Fruit fly (Drosophila melanogaster) whole organism, embryonic: ENCODE results near the gene U2af50.
A peak's percentile ranks its signal among the peaks of the same experiment; 100 is the strongest.

Source experiments
- Adf1 ChIP-seq: fragments of 200-800 bp; sonication (Bioruptor generic); IDR thresholded peaks from 2 replicates; pipeline ENCODE4 v1.3.6; 2022; ENCODE audit warnings: missing biosample characterization, missing genetic modification characterization
- Awh ChIP-seq: fragments of 200-800 bp; sonication (Bioruptor generic); IDR thresholded peaks from 2 replicates; pipeline ENCODE4, ENCODE4 v1.3.6; 2022; ENCODE audit warnings: missing biosample characterization, missing genetic modification characterization
- CG10462 ChIP-seq: fragments of 200-800 bp; sonication (Bioruptor generic); optimal IDR thresholded peaks from 2 replicates; lab custom pipeline; 2016; ENCODE audit warnings: missing biosample characterization, missing genetic modification characterization
- CG10565 ChIP-seq: fragments of 200-800 bp; sonication (Bioruptor generic); optimal IDR thresholded peaks from 3 replicates; lab custom pipeline; 2016; ENCODE audit warnings: missing biosample characterization, mild to moderate bottlenecking, missing genetic modification characterization
- CG12219 ChIP-seq: fragments of 200-800 bp; sonication (Bioruptor generic); optimal IDR thresholded peaks from 3 replicates; lab custom pipeline; 2018; ENCODE audit warnings: missing biosample characterization, mild to moderate bottlenecking, missing genetic modification characterization
- CG12659 ChIP-seq: fragments of 200-800 bp; sonication (Bioruptor generic); optimal IDR thresholded peaks from 3 replicates; lab custom pipeline; 2017; ENCODE audit warnings: mild to moderate bottlenecking, missing biosample characterization, missing genetic modification reagents, missing genetic modification characterization
- CG13424 ChIP-seq: fragments of 200-800 bp; sonication (Bioruptor generic); optimal IDR thresholded peaks from 2 replicates; lab custom pipeline; 2019; ENCODE audit warnings: missing biosample characterization, mild to moderate bottlenecking, missing genetic modification characterization, moderate library complexity
- CG13894 ChIP-seq: fragments of 200-800 bp; sonication (Bioruptor generic); optimal IDR thresholded peaks from 3 replicates; lab custom pipeline; 2018; ENCODE audit warnings: missing biosample characterization, mild to moderate bottlenecking, missing genetic modification characterization, moderate library complexity
- CG16813 ChIP-seq: fragments of 200-800 bp; sonication (Bioruptor generic); IDR thresholded peaks from 3 replicates; pipeline ENCODE4 v1.3.6; 2022; ENCODE audit warnings: missing biosample characterization, missing genetic modification characterization; ENCODE audit not compliant: partially characterized antibody
- CG17612 ChIP-seq: fragments of 200-800 bp; sonication (Bioruptor generic); IDR thresholded peaks from 2 replicates; pipeline ENCODE4 v1.3.6; 2022; ENCODE audit warnings: missing biosample characterization, missing genetic modification characterization
- CG1792 ChIP-seq: fragments of 200-800 bp; sonication (Bioruptor generic); optimal IDR thresholded peaks from 2 replicates; lab custom pipeline; 2016; ENCODE audit warnings: missing biosample characterization, missing genetic modification characterization
- CG2120 ChIP-seq: fragments of 200-800 bp; sonication (Bioruptor generic); optimal IDR thresholded peaks from 3 replicates; lab custom pipeline; 2016; ENCODE audit warnings: missing biosample characterization, missing genetic modification characterization
- CG3281 ChIP-seq: fragments of 200-800 bp; sonication (Bioruptor generic); optimal IDR thresholded peaks from 3 replicates; lab custom pipeline; 2017; ENCODE audit warnings: missing biosample characterization, mild to moderate bottlenecking, missing genetic modification characterization
- CG5245 ChIP-seq: fragments of 200-800 bp; sonication (Bioruptor generic); optimal IDR thresholded peaks from 3 replicates; lab custom pipeline; 2016; ENCODE audit warnings: missing biosample characterization, missing genetic modification characterization
- CG7963 ChIP-seq: fragments of 200-800 bp; sonication (Bioruptor generic); IDR thresholded peaks from 3 replicates; pipeline ENCODE4 v1.3.6; 2022; ENCODE audit warnings: missing biosample characterization, missing genetic modification characterization; ENCODE audit not compliant: partially characterized antibody
- CG8924 ChIP-seq: fragments of 200-800 bp; optimal IDR thresholded peaks from 3 replicates; lab custom pipeline; 2019; ENCODE audit warnings: missing biosample characterization, mild to moderate bottlenecking, missing genetic modification characterization, moderate library complexity
- Chrac-16 ChIP-seq: fragments of 200-800 bp; sonication (Bioruptor generic); optimal IDR thresholded peaks from 3 replicates; lab custom pipeline; 2016; ENCODE audit warnings: missing biosample characterization, missing genetic modification characterization
- Doc2 ChIP-seq: fragments of 200-800 bp; sonication (Bioruptor generic); IDR thresholded peaks from 2 replicates; pipeline ENCODE4 v1.3.6; 2022; ENCODE audit warnings: missing biosample characterization, missing genetic modification characterization
- Dp ChIP-seq: fragments of 200-800 bp; sonication (Bioruptor generic); optimal IDR thresholded peaks from 2 replicates; lab custom pipeline; 2018; ENCODE audit warnings: missing biosample characterization, mild to moderate bottlenecking, missing genetic modification characterization, moderate library complexity
- HLH3B ChIP-seq: fragments of 200-800 bp; sonication (Bioruptor generic); IDR thresholded peaks from 2 replicates; pipeline ENCODE4 v1.3.6; 2022; ENCODE audit warnings: missing biosample characterization, missing genetic modification characterization
- Hmr ChIP-seq: fragments of 200-800 bp; sonication (Bioruptor generic); optimal IDR thresholded peaks from 3 replicates; lab custom pipeline; 2017; ENCODE audit warnings: mild to moderate bottlenecking, missing biosample characterization, missing genetic modification reagents, missing genetic modification characterization
- Lpt ChIP-seq: fragments of >200 bp; optimal IDR thresholded peaks from 2 replicates; lab custom pipeline; 2018; ENCODE audit warnings: missing biosample characterization, missing genetic modification characterization
- Meics ChIP-seq: fragments of 200-800 bp; sonication (Bioruptor generic); optimal IDR thresholded peaks from 2 replicates; lab custom pipeline; 2017; ENCODE audit warnings: missing biosample characterization, mild to moderate bottlenecking, missing genetic modification characterization
- Mes4 ChIP-seq: fragments of 200-800 bp; sonication (Bioruptor generic); optimal IDR thresholded peaks from 2 replicates; lab custom pipeline; 2016; ENCODE audit warnings: missing biosample characterization, missing genetic modification characterization
- PHDP ChIP-seq: fragments of 200-800 bp; sonication (Bioruptor generic); optimal IDR thresholded peaks from 3 replicates; lab custom pipeline; 2018; ENCODE audit warnings: missing biosample characterization, mild to moderate bottlenecking, missing genetic modification characterization, moderate library complexity
- Sox100B ChIP-seq: fragments of 200-800 bp; sonication (Bioruptor generic); optimal IDR thresholded peaks from 3 replicates; lab custom pipeline; 2018; ENCODE audit warnings: missing biosample characterization, mild to moderate bottlenecking, missing genetic modification characterization
- Sox102F ChIP-seq: fragments of 200-800 bp; sonication (Bioruptor generic); optimal IDR thresholded peaks from 2 replicates; lab custom pipeline; 2018; ENCODE audit warnings: missing biosample characterization, mild to moderate bottlenecking, missing genetic modification characterization, moderate library complexity
- Xbp1 ChIP-seq: fragments of 200-800 bp; sonication (Bioruptor generic); optimal IDR thresholded peaks from 3 replicates; lab custom pipeline; 2016; ENCODE audit warnings: missing biosample characterization, mild to moderate bottlenecking, missing genetic modification characterization
- ash1 ChIP-seq: fragments of 200-800 bp; sonication (Bioruptor generic); optimal IDR thresholded peaks from 2 replicates; lab custom pipeline; 2018; ENCODE audit warnings: missing biosample characterization, mild to moderate bottlenecking, missing genetic modification characterization
- chif ChIP-seq, 2 experiments: fragments of 200-800 bp; sonication (Bioruptor generic); optimal IDR thresholded peaks; 3 replicates each; lab custom pipeline; 2016; ENCODE audit warnings: missing biosample characterization in 2 of 2, missing genetic modification characterization in 2 of 2
- dan ChIP-seq: fragments of 200-800 bp; sonication (Bioruptor generic); IDR thresholded peaks from 2 replicates; pipeline ENCODE4 v1.3.6; 2022; ENCODE audit warnings: missing biosample characterization, missing genetic modification characterization
- dmrt11E ChIP-seq: fragments of 200-800 bp; sonication (Bioruptor generic); optimal IDR thresholded peaks from 3 replicates; lab custom pipeline; 2018; ENCODE audit warnings: missing biosample characterization, mild to moderate bottlenecking, missing genetic modification characterization, moderate library complexity
- dpn ChIP-seq, 2 experiments: fragments of 200-800 bp; sonication (Bioruptor generic); optimal IDR thresholded peaks; 3 replicates each; lab custom pipeline; 2016; ENCODE audit warnings: missing biosample characterization in 2 of 2, missing genetic modification characterization in 2 of 2
- ems ChIP-seq: fragments of 200-800 bp; sonication (Bioruptor generic); optimal IDR thresholded peaks from 3 replicates; lab custom pipeline; 2016; ENCODE audit warnings: missing biosample characterization, missing genetic modification characterization
- gce ChIP-seq: fragments of 200-800 bp; sonication (Bioruptor generic); IDR thresholded peaks from 3 replicates; pipeline ENCODE4 v1.3.6; 2022; ENCODE audit warnings: missing biosample characterization, missing genetic modification characterization
- insv ChIP-seq, 2 experiments: fragments of 200-800 bp; sonication (Bioruptor generic); optimal IDR thresholded peaks; 3 replicates each; lab custom pipeline; 2016 to 2018; ENCODE audit warnings: missing biosample characterization in 2 of 2, missing genetic modification characterization in 2 of 2
- inv ChIP-seq: fragments of 200-800 bp; sonication (Bioruptor generic); IDR thresholded peaks from 2 replicates; pipeline ENCODE4 v1.3.6; 2022; ENCODE audit warnings: missing biosample characterization, missing genetic modification characterization; ENCODE audit not compliant: partially characterized antibody
- jumu ChIP-seq: fragments of 200-800 bp; sonication (Bioruptor generic); optimal IDR thresholded peaks from 3 replicates; lab custom pipeline; 2016; ENCODE audit warnings: missing biosample characterization, missing genetic modification characterization
- knrl ChIP-seq: fragments of 200-800 bp; sonication (Bioruptor generic); IDR thresholded peaks from 3 replicates; pipeline ENCODE4 v1.3.6; 2022; ENCODE audit warnings: missing biosample characterization, missing genetic modification characterization; ENCODE audit not compliant: partially characterized antibody
- lab ChIP-seq: fragments of 200-800 bp; sonication (Bioruptor generic); optimal IDR thresholded peaks from 3 replicates; lab custom pipeline; 2017; ENCODE audit warnings: missing biosample characterization, missing genetic modification characterization, mild to moderate bottlenecking, moderate library complexity, missing genetic modification reagents
- lmd ChIP-seq: fragments of 200-800 bp; sonication (Bioruptor generic); IDR thresholded peaks from 2 replicates; pipeline ENCODE4 v1.3.6; 2022; ENCODE audit warnings: missing biosample characterization, missing genetic modification characterization
- mam ChIP-seq: fragments of 200-800 bp; sonication (Bioruptor generic); optimal IDR thresholded peaks from 3 replicates; lab custom pipeline; 2016; ENCODE audit warnings: missing biosample characterization, missing genetic modification characterization
- onecut ChIP-seq: fragments of 200-800 bp; sonication (Bioruptor generic); IDR thresholded peaks from 2 replicates; pipeline ENCODE4 v1.3.6; 2022; ENCODE audit warnings: missing biosample characterization, missing genetic modification characterization
- peb ChIP-seq: fragments of 200-800 bp; sonication (Bioruptor generic); IDR thresholded peaks from 2 replicates; pipeline ENCODE4 v1.3.6; 2022; ENCODE audit warnings: missing biosample characterization, missing genetic modification characterization
- row ChIP-seq: fragments of 200-800 bp; sonication (Bioruptor generic); IDR thresholded peaks from 3 replicates; pipeline ENCODE4 v1.3.6; 2022; ENCODE audit warnings: missing biosample characterization, missing genetic modification characterization
- sisA ChIP-seq: fragments of 200-800 bp; sonication (Bioruptor generic); IDR thresholded peaks from 2 replicates; pipeline ENCODE4 v1.3.6; 2022; ENCODE audit warnings: missing biosample characterization, missing genetic modification characterization
- sr ChIP-seq: fragments of 200-800 bp; sonication (Bioruptor generic); IDR thresholded peaks from 3 replicates; pipeline ENCODE4 v1.3.6; 2022; ENCODE audit warnings: missing biosample characterization, missing genetic modification characterization
- tna ChIP-seq: fragments of 200-800 bp; sonication (Bioruptor generic); IDR thresholded peaks from 2 replicates; pipeline ENCODE4 v1.3.6; 2022; ENCODE audit warnings: missing biosample characterization, missing genetic modification characterization; ENCODE audit not compliant: partially characterized antibody
- tx ChIP-seq: fragments of 200-800 bp; sonication (Bioruptor generic); optimal IDR thresholded peaks from 2 replicates; lab custom pipeline; 2016; ENCODE audit warnings: missing biosample characterization, missing genetic modification characterization
- usp ChIP-seq: fragments of >200 bp; optimal IDR thresholded peaks from 2 replicates; lab custom pipeline; 2017; ENCODE audit warnings: missing biosample characterization, missing genetic modification characterization
- zf30C ChIP-seq: fragments of 200-800 bp; sonication (Bioruptor generic); optimal IDR thresholded peaks from 3 replicates; lab custom pipeline; 2018; ENCODE audit warnings: missing biosample characterization, mild to moderate bottlenecking, missing genetic modification characterization

Gene U2af50

DNA sequence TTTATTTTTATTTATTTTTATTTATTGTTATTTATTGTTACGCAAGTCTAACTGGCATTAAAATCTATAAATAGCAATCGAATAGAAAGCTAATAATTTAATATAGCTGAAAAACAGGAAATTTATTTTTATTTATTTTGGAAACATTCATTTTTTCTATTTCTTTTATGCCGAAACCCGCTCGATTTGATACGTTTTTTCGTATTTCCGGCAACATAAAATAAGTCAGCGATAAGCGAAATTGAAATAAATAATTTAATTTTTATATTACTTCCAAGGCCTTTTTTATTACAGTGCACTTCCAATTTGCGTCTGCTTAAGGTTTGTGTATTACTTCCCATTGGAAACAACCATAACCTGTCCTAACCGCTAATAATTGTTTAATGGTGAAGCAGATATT lies 13.1 kb upstream of the U2af50 start (continued):
- TF ChIP-seq chif (GFP tag; optimal IDR thresholded peaks at IDR 0.05; lab: Kevin White, UChicago) (no peak), Sox100B (GFP tag; lab: Kevin White, UChicago) (peak; percentile 46), gce (GFP tag; lab: Robert Waterston, UW) (no peak), inv (no peak), CG3281 (GFP tag; lab: Kevin White, UChicago) (peak; percentile 42), knrl (GFP tag; lab: Robert Waterston, UW) (no peak), row (GFP tag; lab: Robert Waterston, UW) (no peak), CG10462 (GFP tag; lab: Kevin White, UChicago) (no peak), Dp (GFP tag; lab: Kevin White, UChicago) (no peak), zf30C (GFP tag; lab: Kevin White, UChicago) (peak; percentile 17), Mes4 (no peak), CG10565 (GFP tag; lab: Kevin White, UChicago) (no peak), sisA (GFP tag; lab: Robert Waterston, UW) (no peak), CG2120 (GFP tag; lab: Kevin White, UChicago) (peak; percentile 24), CG12659 (GFP tag; lab: Kevin White, UChicago) (peak; percentile 18), HLH3B (GFP tag; lab: Robert Waterston, UW) (no peak), dan (GFP tag; lab: Robert Waterston, UW) (no peak), CG5245 (GFP tag; lab: Kevin White, UChicago) (no peak), Hmr (no peak), PHDP (tag; lab: Kevin White, UChicago) (peak; percentile 20), tna (no peak), sr (GFP tag; lab: Robert Waterston, UW) (no peak), peb (GFP tag; lab: Robert Waterston, UW) (no peak), dpn (GFP tag; optimal IDR thresholded peaks at IDR 0.05; lab: Kevin White, UChicago) (peak in 1 of 2 experiments; percentile 12), lab (GFP tag; lab: Kevin White, UChicago) (no peak), Adf1 (GFP tag; lab: Robert Waterston, UW) (no peak)
- TF ChIP-seq, all 482 proteins: peak for 22

DNA sequence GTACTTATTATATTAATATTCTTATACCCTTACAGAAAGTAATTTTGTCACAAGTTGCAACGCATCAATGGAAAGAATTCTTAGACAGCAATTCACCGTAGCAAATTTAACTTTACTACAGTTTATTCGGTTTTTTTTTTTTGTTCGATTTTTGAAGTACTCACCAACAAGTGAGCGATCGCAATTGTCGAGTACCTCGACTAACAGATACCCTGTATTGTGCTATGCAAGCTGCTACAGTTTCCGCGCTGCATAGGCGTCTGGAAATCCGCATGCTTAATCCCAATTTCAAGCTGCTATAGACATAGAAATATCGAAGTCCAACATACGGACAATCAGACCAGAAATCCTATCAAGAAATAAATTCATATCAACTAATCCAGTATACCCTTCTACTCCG lies 9.7 kb upstream of the U2af50 start:
- TF ChIP-seq CG10565 (GFP tag; lab: Kevin White, UChicago) (no peak), Lpt (no peak), CG1792 (no peak), dmrt11E (no peak), zf30C (GFP tag; lab: Kevin White, UChicago) (no peak), onecut (GFP tag; lab: Robert Waterston, UW) (no peak), tna (peak; percentile 41; the same call in 1 of the 2 replicates), CG16813 (GFP tag; lab: Robert Waterston, UW) (peak; percentile 26; the same call in 1 of the 3 replicates), CG13424 (tag; lab: Kevin White, UChicago) (no peak), ash1 (GFP tag; lab: Kevin White, UChicago) (no peak), lmd (GFP tag; lab: Robert Waterston, UW) (no peak), mam (no peak), Xbp1 (GFP tag; lab: Kevin White, UChicago) (no peak), CG13894 (no peak), usp (GFP tag; lab: Kevin White, UChicago) (no peak), tx (no peak), CG17612 (no peak), CG12219 (GFP tag; lab: Kevin White, UChicago) (no peak), Awh (no peak), Doc2 (GFP tag; lab: Robert Waterston, UW) (no peak), Sox102F (GFP tag; lab: Kevin White, UChicago) (no peak), jumu (GFP tag; lab: Kevin White, UChicago) (no peak), Meics (GFP tag; lab: Kevin White, UChicago) (no peak), Chrac-16 (GFP tag; lab: Kevin White, UChicago) (no peak), ems (GFP tag; lab: Kevin White, UChicago) (no peak), CG8924 (tag; lab: Kevin White, UChicago) (no peak), insv (GFP tag; optimal IDR thresholded peaks at IDR 0.05; lab: Kevin White, UChicago) (no peak), CG7963 (GFP tag; lab: Robert Waterston, UW) (peak; percentile 52; the same call in 2 of the 3 replicates)
